Worm (Caenorhabditis elegans): ENCODE data around the gene C47D12.4.
A peak's percentile ranks its signal among the peaks of the same experiment; 100 is the strongest.

Gene C47D12.4

DNA sequence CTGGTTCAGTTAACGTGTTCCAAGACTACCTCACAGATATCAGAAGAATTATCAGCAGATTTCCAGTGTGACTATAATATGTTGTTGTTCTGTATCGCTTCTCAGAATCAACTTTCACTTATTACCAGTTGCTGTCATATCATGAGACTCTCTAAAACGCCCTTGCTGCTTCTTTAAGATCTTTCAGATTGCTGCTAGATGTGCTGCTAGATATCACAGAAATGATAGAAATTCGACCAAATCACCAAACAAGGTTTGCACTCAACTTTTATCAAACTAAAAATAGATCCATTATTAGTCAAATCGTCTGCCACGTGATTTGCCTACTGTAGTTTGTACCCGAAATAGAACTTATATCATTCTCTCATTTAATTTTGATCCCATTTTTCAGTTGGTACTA lies 37.0 kb upstream of the C47D12.4 start:
- TF ChIP-seq irx-1 (tag; optimal IDR thresholded peaks at IDR 0.05) (no peak), ceh-63 (GFP tag; optimal IDR thresholded peaks at IDR 0.05) (no peak), nhr-237 (tag; optimal IDR thresholded peaks at IDR 0.05) (no peak), vab-15 (tag; optimal IDR thresholded peaks at IDR 0.05) (no peak), mef-2 (tag; optimal IDR thresholded peaks at IDR 0.05) (no peak), fkh-10 (GFP tag; optimal IDR thresholded peaks at IDR 0.05) (no peak), C04F5.9 (tag; optimal IDR thresholded peaks at IDR 0.05) (no peak), efl-1 (optimal IDR thresholded peaks at IDR 0.05) (no peak), efl-1 (GFP tag; optimal IDR thresholded peaks at IDR 0.05 in 1 of 2) (no peak), lsy-2 (tag; optimal IDR thresholded peaks at IDR 0.05) (peak in 1 of 2 experiments; percentile 69), nhr-85 (tag) (peak; percentile 53), xbp-1 (tag; optimal IDR thresholded peaks at IDR 0.05) (no peak), tlp-1 (tag; optimal IDR thresholded peaks at IDR 0.05) (no peak), lir-3 (tag; optimal IDR thresholded peaks at IDR 0.05; ENCODE audit: poor library complexity) (no peak), lin-13 (GFP tag; optimal IDR thresholded peaks at IDR 0.05) (no peak), unc-86 (tag; optimal IDR thresholded peaks at IDR 0.05) (no peak), nhr-71 (tag; optimal IDR thresholded peaks at IDR 0.05) (peak; percentile 17), lin-35 (GFP tag; optimal IDR thresholded peaks at IDR 0.05) (no peak), Y116A8C.19 (tag; optimal IDR thresholded peaks at IDR 0.05; ENCODE audit: borderline replicate concordance) (no peak), zag-1 (tag; optimal IDR thresholded peaks at IDR 0.05) (no peak), fkh-8 (tag; optimal IDR thresholded peaks at IDR 0.05) (no peak), egl-27 (tag; optimal IDR thresholded peaks at IDR 0.05) (no peak), aha-1 (tag; optimal IDR thresholded peaks at IDR 0.05) (no peak), dpl-1 (GFP tag; optimal IDR thresholded peaks at IDR 0.05) (no peak), sox-4 (tag; optimal IDR thresholded peaks at IDR 0.05) (no peak), unc-62 (GFP tag; optimal IDR thresholded peaks at IDR 0.05) (no peak), nhr-20 (tag; optimal IDR thresholded peaks at IDR 0.05) (peak; percentile 3), sup-37 (GFP tag; optimal IDR thresholded peaks at IDR 0.05) (no peak), rnt-1 (tag; optimal IDR thresholded peaks at IDR 0.05) (no peak), elt-3 (tag; optimal IDR thresholded peaks at IDR 0.05) (peak in 1 of 6 experiments; percentile 45), C34B4.2 (tag; optimal IDR thresholded peaks at IDR 0.05) (no peak), aly-2 (tag; optimal IDR thresholded peaks at IDR 0.05) (no peak), hlh-17 (GFP tag; optimal IDR thresholded peaks at IDR 0.05; ENCODE audit: borderline replicate concordance) (no peak), lin-39 (tag; optimal IDR thresholded peaks at IDR 0.05) (no peak), nhr-19 (GFP tag; conservative IDR thresholded peaks at IDR 0.05) (0 out of 2 replicates have a peak, but pooled peaks have one; percentile 3), unc-30 (tag; optimal IDR thresholded peaks at IDR 0.05) (no peak), C16A3.4 (tag; optimal IDR thresholded peaks at IDR 0.05) (no peak), ceh-90 (tag; optimal IDR thresholded peaks at IDR 0.05) (no peak)

DNA sequence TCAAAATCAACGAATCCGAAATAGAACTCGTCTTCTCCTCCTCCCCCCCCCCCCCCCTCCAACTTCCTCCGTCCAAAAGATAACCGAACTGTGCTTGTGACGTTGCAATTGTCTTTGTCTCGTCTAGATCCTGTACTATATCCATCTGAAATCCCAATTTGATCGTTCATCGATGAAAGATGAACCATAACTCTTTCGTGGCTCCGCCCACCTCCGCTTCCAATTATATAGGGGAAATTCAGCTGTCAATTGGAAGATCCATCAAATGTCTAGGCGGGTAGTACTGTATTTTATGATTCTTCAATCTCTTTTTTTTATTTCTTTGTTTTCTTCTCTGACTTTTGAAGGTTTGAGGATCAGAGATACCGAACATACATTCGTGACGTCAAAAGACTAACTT lies 36.2 kb upstream of the C47D12.4 start:
- peak; percentile 17 for TF ChIP-seq lin-14 (GFP tag; optimal IDR thresholded peaks at IDR 0.05)
- TF ChIP-seq lsy-2 (tag; optimal IDR thresholded peaks at IDR 0.05) = peak in 1 of 2 experiments; percentile 4
- no peak for TF ChIP-seq dpl-1 (GFP tag; optimal IDR thresholded peaks at IDR 0.05)
- no peak for TF ChIP-seq unc-130 (tag; optimal IDR thresholded peaks at IDR 0.05)
- TF ChIP-seq nhr-85 (tag) = peak; percentile 75

DNA sequence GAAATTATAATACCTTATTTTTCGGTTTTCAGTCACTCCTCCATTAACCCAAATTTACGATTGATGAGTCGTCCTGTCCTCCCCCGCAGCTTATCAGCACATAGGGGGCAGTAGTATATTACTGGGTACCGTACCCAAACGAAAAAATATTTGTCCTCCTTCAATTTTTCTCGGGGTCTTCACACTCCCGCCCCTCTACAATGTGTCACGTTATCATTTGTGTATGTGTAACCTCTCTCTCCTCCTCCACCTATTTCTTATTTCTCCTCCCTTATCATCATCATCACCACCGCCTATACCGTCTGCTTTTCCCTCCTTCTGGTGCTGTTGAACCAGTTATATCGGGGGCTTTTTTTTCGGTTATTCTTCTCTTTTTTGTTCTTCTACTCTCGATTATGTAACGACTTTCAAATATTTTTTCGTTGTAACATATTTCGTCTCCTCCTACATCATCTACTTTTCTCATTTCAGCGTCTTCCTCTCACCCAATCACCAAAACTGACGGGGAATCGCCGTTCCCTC lies 35.2 kb upstream of the C47D12.4 start, which contains the start of gene ghi-1:
Gene ghi-1, plus strand, starts transcription at position 472 of the 522 bp plus-strand sequence.
- TF ChIP-seq mdl-1 (tag; optimal IDR thresholded peaks at IDR 0.05) (peak in 1 of 2 experiments; percentile 29), pag-3 (tag; optimal IDR thresholded peaks at IDR 0.05; ENCODE audit: borderline replicate concordance, insufficient read depth) (no peak), C16A3.4 (tag; optimal IDR thresholded peaks at IDR 0.05) (no peak), tbx-2 (tag; optimal IDR thresholded peaks at IDR 0.05) (no peak), ceh-88 (GFP tag; IDR thresholded peaks at IDR 0.05) (no peak), lin-13 (GFP tag; optimal IDR thresholded peaks at IDR 0.05) (no peak), nhr-47 (tag; optimal IDR thresholded peaks at IDR 0.05) (no peak), lir-3 (tag; optimal IDR thresholded peaks at IDR 0.05; ENCODE audit: poor library complexity) (no peak), sox-4 (tag; optimal IDR thresholded peaks at IDR 0.05) (no peak), ama-1 (optimal IDR thresholded peaks at IDR 0.05) (no peak), ztf-11 (tag; optimal IDR thresholded peaks at IDR 0.05) (no peak), mab-9 (GFP tag; IDR thresholded peaks at IDR 0.05) (no peak), aha-1 (tag; optimal IDR thresholded peaks at IDR 0.05) (no peak), unc-86 (tag; optimal IDR thresholded peaks at IDR 0.05) (no peak), isw-1 (GFP tag; IDR thresholded peaks at IDR 0.05) (no peak), skn-1 (tag; optimal IDR thresholded peaks at IDR 0.05) (peak; percentile 10), elt-3 (tag; optimal IDR thresholded peaks at IDR 0.05) (no peak), unc-30 (tag; optimal IDR thresholded peaks at IDR 0.05) (no peak), unc-98 (GFP tag; IDR thresholded peaks at IDR 0.05) (no peak)

All from whole organism, L1 larva.